Worm (Caenorhabditis elegans) whole organism, L1 larva: ENCODE results near the gene F13H6.5.
A peak's percentile ranks its signal among the peaks of the same experiment; 100 is the strongest.

Experiments
- aly-2 ChIP-seq: fragments of 150-350 bp; optimal IDR thresholded peaks from 2 replicates; lab custom pipeline; 2014; ENCODE audit warnings: missing biosample characterization, missing genetic modification characterization
- ama-1 ChIP-seq: fragments of 150-350 bp; optimal IDR thresholded peaks from 2 replicates; lab custom pipeline; 2014
- blmp-1 ChIP-seq: fragments of 150-350 bp; optimal IDR thresholded peaks from 2 replicates; lab custom pipeline; 2014; ENCODE audit warnings: missing biosample characterization, missing genetic modification characterization
- elt-2 ChIP-seq: sonication (generic microtip); optimal IDR thresholded peaks from 2 replicates; lab custom pipeline; 2016; ENCODE audit warnings: missing genetic modification characterization, mild to moderate bottlenecking, inconsistent platforms, missing compliant biosample characterization, missing genetic modification reagents
- hpl-2 ChIP-seq: fragments of 150-350 bp; optimal IDR thresholded peaks from 2 replicates; lab custom pipeline; 2014; ENCODE audit warnings: missing biosample characterization, missing genetic modification reagents, missing genetic modification characterization
- lir-3 ChIP-seq: sonication (generic microtip); optimal IDR thresholded peaks from 2 replicates; lab custom pipeline; 2016; ENCODE audit warnings: mild to moderate bottlenecking, missing genetic modification characterization, moderate library complexity, missing compliant biosample characterization; ENCODE audit not compliant: poor library complexity
- mdl-1 ChIP-seq, 2 experiments: fragments of 150-350 bp; optimal IDR thresholded peaks; 2 replicates each; lab custom pipeline; 2014 to 2017; ENCODE audit warnings: missing biosample characterization in 2 of 2, missing genetic modification characterization in 2 of 2, inconsistent platforms in 1 of 2
- mep-1 ChIP-seq: fragments of 150-350 bp; optimal IDR thresholded peaks from 2 replicates; lab custom pipeline; 2014; ENCODE audit warnings: missing biosample characterization, missing genetic modification characterization
- nhr-11 ChIP-seq: fragments of 150-350 bp; optimal IDR thresholded peaks from 2 replicates; lab custom pipeline; 2014; ENCODE audit warnings: missing biosample characterization, missing genetic modification characterization
- nhr-12 ChIP-seq: sonication (generic microtip); optimal IDR thresholded peaks from 2 replicates; lab custom pipeline; 2017; ENCODE audit warnings: missing biosample characterization, missing genetic modification characterization
- nhr-77 ChIP-seq: fragments of 150-350 bp; optimal IDR thresholded peaks from 2 replicates; lab custom pipeline; 2014; ENCODE audit warnings: missing biosample characterization, missing genetic modification characterization
- sox-4 ChIP-seq: sonication (generic microtip); optimal IDR thresholded peaks from 2 replicates; lab custom pipeline; 2016; ENCODE audit warnings: missing genetic modification characterization, missing compliant biosample characterization
- sptf-1 ChIP-seq: fragments of 150-350 bp; optimal IDR thresholded peaks from 2 replicates; lab custom pipeline; 2014; ENCODE audit warnings: missing biosample characterization, missing genetic modification characterization
- ztf-11 ChIP-seq, 2 experiments: sonication (generic microtip); optimal IDR thresholded peaks; 2 replicates each; lab custom pipeline; 2016 to 2017; ENCODE audit warnings: missing genetic modification characterization in 2 of 2, missing biosample characterization in 1 of 2, missing compliant biosample characterization in 1 of 2

ce11 chrV:6357236-6357635, 17.5 kb downstream of the F13H6.5 start:
- TF ChIP-seq ztf-11 (tag; optimal IDR thresholded peaks at IDR 0.05; lab: Kevin White, UChicago) (no peak), blmp-1 (no peak), sptf-1 (tag; lab: Kevin White, UChicago) (no peak), mdl-1 (tag; optimal IDR thresholded peaks at IDR 0.05; lab: Kevin White, UChicago) (no peak), mep-1 (no peak), nhr-11 (tag; lab: Kevin White, UChicago) (no peak), ama-1 (lab: Kevin White, UChicago) (no peak), sox-4 (tag; lab: Kevin White, UChicago) (no peak), nhr-12 (tag; lab: Kevin White, UChicago) (no peak), aly-2 (tag; lab: Kevin White, UChicago) (no peak), lir-3 (no peak), elt-2 (no peak), nhr-77 (tag; lab: Kevin White, UChicago) (peak; percentile 12), hpl-2 (GFP tag; lab: Kevin White, UChicago) (no peak)
